Worm (Caenorhabditis elegans): ENCODE results near the gene C24H12.6.

DNA sequence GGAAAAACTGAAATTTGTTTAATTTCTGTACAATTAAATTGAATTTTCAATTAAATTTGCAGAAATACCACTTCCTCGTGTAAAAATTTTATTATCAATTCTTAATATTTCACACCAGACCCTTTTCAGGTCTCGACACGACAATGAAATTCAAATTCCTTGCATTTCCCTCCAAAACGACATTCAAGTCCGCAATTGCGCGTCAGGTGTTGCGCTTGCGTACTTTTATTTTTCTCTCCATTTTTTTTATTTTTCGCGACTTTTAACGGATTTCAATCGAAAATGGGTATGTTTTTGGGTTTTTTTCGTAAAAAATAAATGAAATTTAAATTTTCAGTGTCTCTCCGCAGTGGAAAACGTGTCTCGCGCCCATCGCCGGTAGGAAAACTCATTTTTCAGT lies 32.7 kb downstream of the C24H12.6 start, which contains the start of gene C03H5.3:
- no peak for TF ChIP-seq ama-1 (optimal IDR thresholded peaks at IDR 0.05)
- TF ChIP-seq K09A11.1 (tag; optimal IDR thresholded peaks at IDR 0.05; ENCODE audit: insufficient read depth): no peak
- TF ChIP-seq tbx-2 (tag; optimal IDR thresholded peaks at IDR 0.05): no peak
- no peak for TF ChIP-seq ets-4 (tag; optimal IDR thresholded peaks at IDR 0.05)
- no peak for TF ChIP-seq ceh-14 (tag; optimal IDR thresholded peaks at IDR 0.05)
- no peak for TF ChIP-seq fkh-10 (GFP tag; optimal IDR thresholded peaks at IDR 0.05)
- no peak for TF ChIP-seq dmd-4 (tag; optimal IDR thresholded peaks at IDR 0.05; ENCODE audit: borderline replicate concordance)
- TF ChIP-seq unc-3 (GFP tag; conservative IDR thresholded peaks at IDR 0.05): no peak
- no peak for TF ChIP-seq unc-3 (tag; optimal IDR thresholded peaks at IDR 0.05)

All from whole organism, late embryonic.